Fruit fly (Drosophila melanogaster) Kc167 (cell line): Measurements from ENCODE around the gene RhoGEF3.

Source experiments
- Myc ChIP-seq: fragments of >200 bp; optimal IDR thresholded peaks from 2 replicates; lab custom pipeline; 2017; ENCODE audit warnings: missing external identifiers
- Sin3A ChIP-seq: fragments of >200 bp; optimal IDR thresholded peaks from 2 replicates; lab custom pipeline; 2018; ENCODE audit warnings: missing external identifiers
- h ChIP-seq: fragments of >200 bp; optimal IDR thresholded peaks from 3 replicates; lab custom pipeline; 2018; ENCODE audit warnings: missing external identifiers
- psq ChIP-seq: fragments of >200 bp; optimal IDR thresholded peaks from 2 replicates; lab custom pipeline; 2017; ENCODE audit warnings: missing external identifiers

DNA sequence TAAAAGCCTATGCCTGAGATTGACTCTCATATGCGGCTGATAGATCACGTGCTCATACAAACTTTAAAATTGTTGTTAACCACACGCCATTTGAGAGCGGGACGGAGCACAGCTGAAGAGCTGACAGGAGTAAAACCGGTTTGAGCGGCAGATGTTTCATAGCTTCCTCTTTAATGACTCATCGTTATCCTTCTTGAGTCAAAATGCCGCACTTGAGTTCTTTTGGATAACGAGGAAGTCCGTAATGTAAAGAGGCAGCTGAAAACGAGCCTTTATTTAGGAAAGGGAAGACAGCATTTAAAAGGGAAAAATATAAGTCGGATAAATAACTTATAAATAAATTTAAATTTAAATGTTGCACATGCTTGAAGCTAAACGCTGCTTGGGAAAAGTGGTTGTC is 20.0 kb downstream of the RhoGEF3 start:
- TF ChIP-seq h, result no peak
- no peak for TF ChIP-seq Myc (lab: Kevin White, UChicago)
- TF ChIP-seq psq, result no peak
- TF ChIP-seq Sin3A, result no peak
